Worm (Caenorhabditis elegans) whole organism, midembryonic: Measurements from ENCODE around the gene F15A4.2.
"Not testable (repeated sequence)": the region's sequence is repeated elsewhere in the genome, so short reads cannot be mapped to it uniquely, and the experiment has no call there.

Source experiments
- T22C8.4 ChIP-seq: fragments of 200-800 bp; sonication (Bioruptor generic); IDR thresholded peaks from 2 replicates; pipeline ENCODE4 v1.3.6; 2022; ENCODE audit warnings: missing genetic modification characterization, missing compliant biosample characterization
- cog-1 ChIP-seq: sonication (generic microtip); optimal IDR thresholded peaks from 2 replicates; lab custom pipeline; 2016; ENCODE audit warnings: missing genetic modification characterization, missing compliant biosample characterization
- flt-1 ChIP-seq: fragments of 200-800 bp; sonication (Bioruptor generic); IDR thresholded peaks from 2 replicates; pipeline ENCODE4 v1.3.6; 2022; ENCODE audit warnings: missing genetic modification characterization, missing compliant biosample characterization
- klf-2 ChIP-seq: fragments of 200-800 bp; sonication (Bioruptor generic); conservative IDR thresholded peaks from 2 replicates; pipeline ENCODE4 v1.3.6; 2022; ENCODE audit warnings: missing genetic modification reagents, missing genetic modification characterization, missing compliant biosample characterization
- med-1 ChIP-seq: sonication (generic microtip); optimal IDR thresholded peaks from 2 replicates; lab custom pipeline; 2017; ENCODE audit warnings: missing genetic modification characterization, mild to moderate bottlenecking, missing compliant biosample characterization, antibody characterized with exemption, missing genetic modification reagents; ENCODE audit not compliant: insufficient read depth
- ref-1 ChIP-seq: fragments of 200-800 bp; sonication (Bioruptor generic); conservative IDR thresholded peaks from 2 replicates; pipeline ENCODE4 v1.3.6; 2022; ENCODE audit warnings: missing genetic modification reagents, missing genetic modification characterization, missing compliant biosample characterization
- tab-1 ChIP-seq: fragments of 200-800 bp; sonication (Bioruptor generic); IDR thresholded peaks from 2 replicates; pipeline ENCODE4 v1.3.6; 2022; ENCODE audit warnings: missing genetic modification characterization, missing compliant biosample characterization
- ztf-23 ChIP-seq: fragments of 200-800 bp; sonication (Bioruptor generic); IDR thresholded peaks from 2 replicates; pipeline ENCODE4 v1.3.6; 2022; ENCODE audit warnings: missing genetic modification reagents, missing genetic modification characterization, missing compliant biosample characterization
- ztf-29 ChIP-seq: fragments of 200-800 bp; sonication (Bioruptor generic); IDR thresholded peaks from 2 replicates; pipeline ENCODE4 v1.3.6; 2022; ENCODE audit warnings: missing genetic modification reagents, missing genetic modification characterization, missing compliant biosample characterization

Gene F15A4.2

DNA sequence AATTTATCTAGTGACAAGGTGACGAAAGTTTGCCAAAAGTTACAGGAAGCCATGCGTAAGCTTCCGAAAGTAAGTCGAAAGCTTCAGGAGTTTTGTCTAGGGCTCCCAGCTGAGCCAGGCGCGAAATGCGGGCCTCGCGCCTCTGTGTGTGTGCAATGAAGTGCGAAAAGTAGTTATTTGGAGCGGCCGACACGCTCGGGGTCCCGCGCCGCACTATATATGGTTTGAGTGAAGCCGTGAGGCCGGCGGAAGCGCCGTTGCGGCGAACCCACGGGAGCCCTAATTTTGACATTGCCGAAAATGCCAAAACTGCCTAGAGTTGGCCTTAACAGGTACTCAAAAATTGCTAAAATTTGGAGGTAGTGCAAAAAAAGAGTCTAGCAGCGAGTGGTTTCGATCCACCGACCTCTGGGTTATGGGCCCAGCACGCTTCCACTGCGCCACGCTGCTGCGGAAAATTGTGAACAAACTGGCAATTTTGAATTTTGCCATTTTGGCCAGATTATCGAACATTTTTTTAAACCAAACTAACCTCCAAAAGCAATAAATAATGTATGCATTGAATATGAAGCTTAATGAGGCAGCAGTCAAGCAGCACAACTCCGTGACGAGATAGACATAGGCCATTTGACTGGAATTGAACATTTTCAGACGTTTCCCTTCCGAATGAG lies 27.0 kb upstream of the F15A4.2 start:
- no peak for TF ChIP-seq ztf-23
- no peak for TF ChIP-seq tab-1 (GFP tag; lab: Robert Waterston, UW)
- no peak for TF ChIP-seq T22C8.4 (GFP tag; lab: Robert Waterston, UW)
- no peak for TF ChIP-seq ref-1 (GFP tag; lab: Robert Waterston, UW)
- no peak for TF ChIP-seq med-1
- no peak for TF ChIP-seq klf-2 (GFP tag; lab: Robert Waterston, UW)
- no peak for TF ChIP-seq flt-1
- no peak for TF ChIP-seq ztf-29
- TF ChIP-seq cog-1 (tag; lab: Kevin White, UChicago) = no peak

DNA sequence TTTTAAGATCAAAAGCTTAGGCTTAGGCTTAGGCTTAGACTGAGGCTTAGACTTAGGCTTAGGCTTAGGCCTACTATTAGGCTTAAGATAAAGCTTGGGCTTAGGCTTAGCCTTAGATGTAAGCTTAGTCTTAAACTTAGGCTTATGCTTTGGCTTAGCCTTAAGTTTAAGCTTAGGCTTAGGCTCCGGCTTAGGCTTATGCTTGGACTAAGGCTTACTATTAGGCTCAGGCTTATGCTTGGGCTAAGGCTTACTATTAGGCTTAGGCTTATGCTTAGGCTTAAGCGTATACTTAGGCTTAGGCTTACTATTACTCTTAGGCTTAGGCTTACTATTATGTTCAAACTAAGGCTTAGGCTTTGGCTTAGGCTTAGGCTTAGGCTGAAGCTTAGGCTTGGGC lies 25.6 kb upstream of the F15A4.2 start:
- TF ChIP-seq klf-2 (GFP tag; lab: Robert Waterston, UW) = no peak

DNA sequence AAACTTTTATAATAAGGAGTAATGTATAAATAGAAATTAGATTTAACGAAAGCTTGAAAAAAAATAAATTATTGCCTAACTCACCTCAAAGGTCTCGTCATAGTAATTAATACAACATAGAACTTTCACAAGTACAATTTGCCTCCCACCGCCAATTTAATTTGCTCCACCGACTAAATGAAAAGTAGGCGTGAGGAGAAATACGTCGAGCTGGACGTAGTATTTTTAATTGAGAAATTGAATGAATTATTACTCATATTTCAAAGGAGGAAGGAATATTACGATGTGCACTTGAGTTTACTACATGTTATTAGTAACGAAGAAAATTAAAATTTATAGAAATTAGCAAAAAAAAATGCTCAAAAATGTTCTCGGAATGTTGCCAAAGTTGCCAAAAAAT lies 23.9 kb upstream of the F15A4.2 start, which contains the start of gene Y57A10C.9:
Gene Y57A10C.9, minus strand, starts transcription at position 101 of the 400 bp plus-strand sequence.
- TF ChIP-seq T22C8.4 (GFP tag; lab: Robert Waterston, UW) = no peak
- TF ChIP-seq flt-1 = no peak
- no peak for TF ChIP-seq ref-1 (GFP tag; lab: Robert Waterston, UW)
- TF ChIP-seq med-1 = no peak
- no peak for TF ChIP-seq tab-1 (GFP tag; lab: Robert Waterston, UW)
- no peak for TF ChIP-seq cog-1 (tag; lab: Kevin White, UChicago)
- no peak for TF ChIP-seq klf-2 (GFP tag; lab: Robert Waterston, UW)
- TF ChIP-seq ztf-29 = no peak
- TF ChIP-seq ztf-23 = no peak

DNA sequence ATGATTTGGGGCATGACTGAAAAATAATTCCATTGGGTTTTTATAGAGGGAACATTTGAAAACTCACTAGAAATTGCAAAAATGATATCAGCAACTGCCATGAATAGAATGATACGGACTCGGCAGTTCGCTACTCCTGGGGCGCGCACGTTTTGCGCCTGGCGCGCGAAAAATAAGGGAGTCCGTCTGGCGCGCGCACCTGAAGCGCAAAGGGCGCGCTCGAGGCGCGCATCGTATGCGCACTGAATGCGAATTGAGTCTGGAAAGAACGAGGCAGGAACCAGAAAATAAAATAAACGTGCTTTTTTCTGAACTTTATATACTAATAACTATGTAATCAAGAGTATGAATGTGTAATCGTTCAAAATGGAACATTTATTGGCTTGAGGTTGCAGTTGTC lies 21.2 kb upstream of the F15A4.2 start, which contains the start of gene Y57A10C.10:
Gene Y57A10C.10, minus strand, starts transcription at position 101 of the 400 bp plus-strand sequence.
- not testable (repeated sequence) for TF ChIP-seq flt-1; ref-1 (GFP tag; lab: Robert Waterston, UW); tab-1 (GFP tag; lab: Robert Waterston, UW)

DNA sequence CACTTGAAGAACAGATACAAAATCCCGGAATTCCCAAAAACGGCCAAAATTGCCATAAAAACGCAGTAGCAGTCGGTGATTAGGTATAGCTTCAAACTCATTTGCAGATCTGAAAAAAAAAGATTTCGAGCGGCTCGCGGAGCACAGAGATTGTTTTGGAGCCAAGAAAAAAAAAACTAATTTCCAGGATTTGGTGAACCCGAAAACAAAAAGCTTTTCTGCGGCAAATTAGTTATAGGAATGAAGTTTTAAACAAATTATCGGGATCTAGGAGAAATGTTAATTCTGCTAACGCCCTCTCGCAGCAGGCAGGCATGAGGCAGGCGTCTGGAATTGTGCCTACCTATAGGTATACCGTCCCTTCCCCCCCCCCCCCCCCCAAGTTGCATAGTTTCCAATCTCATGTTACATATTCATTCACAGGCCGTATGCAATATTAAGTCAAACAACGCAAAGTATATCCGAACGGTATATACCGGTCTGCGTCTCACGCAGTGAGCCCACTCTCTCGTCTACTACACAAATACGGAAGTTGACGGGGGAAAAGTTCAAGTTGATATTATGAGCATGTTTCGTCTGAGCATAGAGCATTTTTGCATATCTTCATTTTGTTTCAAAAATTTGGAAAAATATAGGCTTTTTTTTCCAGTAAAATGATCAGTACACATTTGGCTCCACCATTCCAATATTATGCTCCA lies 17.5 kb upstream of the F15A4.2 start, which contains the start of the genes W05H5.1 and pitr-6:
Gene W05H5.1, minus strand, starts transcription at position 101 of the 698 bp plus-strand sequence.
Gene pitr-6, plus strand, starts transcription at position 648 of the 698 bp plus-strand sequence.
- no peak for TF ChIP-seq ztf-29
- no peak for TF ChIP-seq tab-1 (GFP tag; lab: Robert Waterston, UW)
- no peak for TF ChIP-seq T22C8.4 (GFP tag; lab: Robert Waterston, UW)
- TF ChIP-seq med-1 = no peak
- TF ChIP-seq cog-1 (tag; lab: Kevin White, UChicago) = no peak
- no peak for TF ChIP-seq klf-2 (GFP tag; lab: Robert Waterston, UW)

DNA sequence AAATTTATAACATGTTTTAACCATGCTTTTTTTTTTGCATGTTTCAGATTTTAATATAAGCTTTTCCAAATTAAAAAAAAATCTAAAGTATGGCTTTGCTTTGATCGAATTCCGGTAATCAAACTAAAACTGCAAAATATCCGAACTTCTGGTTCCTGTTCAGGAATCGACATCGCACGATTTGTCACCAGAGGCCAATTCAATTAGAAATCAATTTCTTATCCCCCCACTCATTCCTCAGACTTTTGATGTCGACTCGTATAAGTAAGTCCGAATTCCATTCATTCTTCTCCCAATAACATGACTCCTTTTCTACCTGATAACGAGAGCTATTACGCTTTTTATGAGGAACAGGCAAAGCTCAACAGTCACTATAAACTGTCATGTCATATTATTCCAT lies 14.1 kb upstream of the F15A4.2 start, which contains the start of gene srh-27:
Gene srh-27, plus strand, starts transcription at position 301 of the 400 bp plus-strand sequence.
- TF ChIP-seq med-1 = no peak
- TF ChIP-seq ztf-23 = no peak
- no peak for TF ChIP-seq cog-1 (tag; lab: Kevin White, UChicago)
- TF ChIP-seq T22C8.4 (GFP tag; lab: Robert Waterston, UW) = no peak
- TF ChIP-seq ztf-29 = no peak
- TF ChIP-seq ref-1 (GFP tag; lab: Robert Waterston, UW) = no peak
- TF ChIP-seq tab-1 (GFP tag; lab: Robert Waterston, UW) = no peak
- no peak for TF ChIP-seq flt-1
- TF ChIP-seq klf-2 (GFP tag; lab: Robert Waterston, UW) = no peak

DNA sequence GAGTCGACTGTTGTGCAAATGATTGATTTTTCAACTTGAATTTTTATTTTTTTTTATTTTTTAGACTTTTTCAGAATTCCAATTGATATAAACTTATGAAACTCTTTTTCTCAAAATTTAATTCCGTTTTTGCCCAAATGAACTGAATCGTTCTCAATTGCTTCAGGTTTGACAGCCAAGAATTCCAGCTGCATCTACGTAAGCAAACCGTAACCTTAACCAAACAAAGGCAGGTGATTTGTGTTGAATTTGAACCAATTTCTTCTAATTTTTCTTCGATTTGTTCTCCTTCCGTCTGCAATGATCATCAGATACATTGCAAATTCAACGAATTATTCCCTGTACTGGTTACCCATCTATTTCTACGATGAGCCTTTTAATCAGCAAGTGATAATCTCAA lies 12.5 kb upstream of the F15A4.2 start, which contains the start of gene sre-34:
Gene sre-34, plus strand, starts transcription at position 301 of the 400 bp plus-strand sequence.
- no peak for TF ChIP-seq cog-1 (tag; lab: Kevin White, UChicago)
- TF ChIP-seq tab-1 (GFP tag; lab: Robert Waterston, UW) = no peak
- no peak for TF ChIP-seq ztf-29
- no peak for TF ChIP-seq T22C8.4 (GFP tag; lab: Robert Waterston, UW)
- TF ChIP-seq flt-1 = no peak
- TF ChIP-seq ztf-23 = no peak
- TF ChIP-seq ref-1 (GFP tag; lab: Robert Waterston, UW) = no peak
- TF ChIP-seq klf-2 (GFP tag; lab: Robert Waterston, UW) = no peak
- no peak for TF ChIP-seq med-1

DNA sequence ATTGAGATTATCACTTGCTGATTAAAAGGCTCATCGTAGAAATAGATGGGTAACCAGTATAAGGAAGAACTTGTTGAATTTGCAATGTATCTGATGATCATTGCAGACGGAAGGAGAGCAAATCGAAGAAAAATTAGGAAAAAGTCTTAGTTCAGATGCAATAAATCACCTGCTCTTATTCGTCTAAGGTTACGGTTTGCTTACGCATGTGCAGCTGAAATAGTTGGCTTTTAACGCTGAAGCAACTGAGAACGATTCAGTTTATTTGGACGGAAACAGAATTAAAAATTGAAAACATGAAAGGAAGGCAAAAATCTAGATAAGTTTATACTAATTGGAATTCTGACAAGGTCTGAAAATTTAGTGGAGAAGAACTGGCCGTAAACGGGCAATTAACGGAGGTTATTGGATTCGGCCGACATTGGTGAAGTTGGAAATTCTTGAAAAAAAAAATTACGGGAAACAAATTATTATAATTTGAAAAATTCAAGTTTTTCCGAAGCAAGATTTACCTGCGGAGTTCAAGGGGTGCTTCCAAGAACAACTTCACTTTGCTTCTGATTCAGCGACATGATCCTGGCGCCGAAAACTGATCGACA lies 9.5 kb upstream of the F15A4.2 start, which contains the start of the genes sre-35 and sre-33:
Gene sre-35, minus strand, starts transcription at position 101 of the 599 bp plus-strand sequence.
Gene sre-33, plus strand, starts transcription at position 549 of the 599 bp plus-strand sequence.
- no peak for TF ChIP-seq ztf-23
- TF ChIP-seq T22C8.4 (GFP tag; lab: Robert Waterston, UW) = no peak
- no peak for TF ChIP-seq med-1
- TF ChIP-seq ref-1 (GFP tag; lab: Robert Waterston, UW) = no peak
- no peak for TF ChIP-seq flt-1
- TF ChIP-seq tab-1 (GFP tag; lab: Robert Waterston, UW) = no peak
- no peak for TF ChIP-seq cog-1 (tag; lab: Kevin White, UChicago)
- TF ChIP-seq klf-2 (GFP tag; lab: Robert Waterston, UW) = no peak
- no peak for TF ChIP-seq ztf-29

DNA sequence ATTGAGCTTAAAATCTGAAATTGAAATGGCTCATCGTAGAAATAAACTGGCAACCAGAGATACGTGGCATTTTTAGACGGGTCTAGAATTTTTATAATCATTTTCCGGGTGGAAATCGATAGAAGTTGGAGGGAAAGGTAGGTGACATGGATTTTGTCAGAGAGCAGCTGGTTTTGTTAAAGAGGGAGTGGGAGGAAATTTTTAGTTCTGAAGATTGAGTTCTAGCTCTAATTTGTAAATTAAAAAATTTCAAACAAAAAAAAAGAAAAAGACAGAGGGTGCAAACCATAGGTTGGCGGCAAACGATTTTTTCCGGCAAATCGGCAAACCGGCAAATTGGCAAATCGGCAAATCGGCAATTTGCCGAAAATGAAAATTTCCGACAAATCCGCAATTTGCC lies 5.7 kb upstream of the F15A4.2 start, which contains the start of gene sre-32:
Gene sre-32, minus strand, starts transcription at position 101 of the 400 bp plus-strand sequence.
- TF ChIP-seq ztf-23 (no peak), tab-1 (GFP tag; lab: Robert Waterston, UW) (0 out of 2 replicates have a peak, but pooled peaks have one; percentile 42)
